Fruit fly (Drosophila melanogaster) whole organism, embryonic: ENCODE measurements around the gene CG8541.

Source experiments
- B-H2 ChIP-seq: fragments of 200-800 bp; sonication (Bioruptor generic); optimal IDR thresholded peaks from 2 replicates; lab custom pipeline; 2018; ENCODE audit warnings: missing biosample characterization, mild to moderate bottlenecking, missing genetic modification characterization
- BtbVII ChIP-seq: fragments of 200-800 bp; sonication (Bioruptor generic); optimal IDR thresholded peaks from 3 replicates; lab custom pipeline; 2017; ENCODE audit warnings: missing biosample characterization, mild to moderate bottlenecking, missing genetic modification characterization
- CG11504 ChIP-seq: fragments of 200-800 bp; sonication (Bioruptor generic); optimal IDR thresholded peaks from 3 replicates; lab custom pipeline; 2019; ENCODE audit warnings: missing biosample characterization, mild to moderate bottlenecking, missing genetic modification characterization, moderate library complexity
- CG12104 ChIP-seq: fragments of 200-800 bp; sonication (Bioruptor generic); optimal IDR thresholded peaks from 3 replicates; lab custom pipeline; 2016; ENCODE audit warnings: missing biosample characterization, missing genetic modification characterization
- CG17328 ChIP-seq: fragments of 200-800 bp; sonication (Bioruptor generic); IDR thresholded peaks from 2 replicates; pipeline ENCODE4 v1.3.6; 2022; ENCODE audit warnings: missing biosample characterization, missing genetic modification characterization
- CG2116 ChIP-seq: fragments of 200-800 bp; sonication (Bioruptor generic); optimal IDR thresholded peaks from 3 replicates; lab custom pipeline; 2018; ENCODE audit warnings: missing biosample characterization, mild to moderate bottlenecking, missing genetic modification characterization
- CG2889 ChIP-seq: fragments of 200-800 bp; sonication (Bioruptor generic); IDR thresholded peaks from 3 replicates; pipeline ENCODE4 v1.3.6; 2022; ENCODE audit warnings: missing biosample characterization, missing genetic modification characterization
- CG32767 ChIP-seq: fragments of 200-800 bp; sonication (Bioruptor generic); IDR thresholded peaks from 2 replicates; pipeline ENCODE4 v1.3.6; 2022; ENCODE audit warnings: missing biosample characterization, missing genetic modification characterization
- CG32772 ChIP-seq: fragments of 200-800 bp; sonication (Bioruptor generic); IDR thresholded peaks from 2 replicates; pipeline ENCODE4 v1.3.6; 2022; ENCODE audit warnings: missing biosample characterization, missing genetic modification characterization
- CG34422 ChIP-seq: fragments of 200-800 bp; sonication (Bioruptor generic); IDR thresholded peaks from 3 replicates; pipeline ENCODE4 v1.3.6; 2022; ENCODE audit warnings: missing biosample characterization, missing genetic modification characterization
- CG3838 ChIP-seq: fragments of 200-800 bp; sonication (Bioruptor generic); optimal IDR thresholded peaks from 3 replicates; lab custom pipeline; 2016; ENCODE audit warnings: missing biosample characterization, missing genetic modification characterization
- CG4360 ChIP-seq: fragments of 200-800 bp; sonication (Bioruptor generic); IDR thresholded peaks from 2 replicates; pipeline ENCODE4 v1.3.6; 2022; ENCODE audit warnings: missing biosample characterization, missing genetic modification characterization
- CG5953 ChIP-seq: fragments of 200-800 bp; sonication (Bioruptor generic); IDR thresholded peaks from 2 replicates; pipeline ENCODE4 v1.3.6; 2022; ENCODE audit warnings: missing biosample characterization, missing genetic modification characterization
- CG6175 ChIP-seq: fragments of 200-800 bp; sonication (Bioruptor generic); IDR thresholded peaks from 3 replicates; pipeline ENCODE4 v1.3.6; 2022; ENCODE audit warnings: missing biosample characterization, missing genetic modification characterization
- CG6791 ChIP-seq: fragments of 200-800 bp; sonication (Bioruptor generic); IDR thresholded peaks from 3 replicates; pipeline ENCODE4 v1.3.6; 2022; ENCODE audit warnings: missing biosample characterization, missing genetic modification characterization; ENCODE audit not compliant: partially characterized antibody
- CG6854 ChIP-seq: fragments of 200-800 bp; sonication (Bioruptor generic); optimal IDR thresholded peaks from 3 replicates; lab custom pipeline; 2017; ENCODE audit warnings: missing biosample characterization, mild to moderate bottlenecking, missing genetic modification characterization
- CG7271 ChIP-seq: fragments of 200-800 bp; sonication (Bioruptor generic); optimal IDR thresholded peaks from 2 replicates; lab custom pipeline; 2018; ENCODE audit warnings: missing biosample characterization, mild to moderate bottlenecking, missing genetic modification characterization, moderate library complexity
- CG7839 ChIP-seq: fragments of 200-800 bp; sonication (Bioruptor generic); optimal IDR thresholded peaks from 3 replicates; lab custom pipeline; 2018; ENCODE audit warnings: missing biosample characterization, mild to moderate bottlenecking, missing genetic modification characterization, moderate library complexity
- CG7987 ChIP-seq: fragments of 200-800 bp; sonication (Bioruptor generic); optimal IDR thresholded peaks from 2 replicates; lab custom pipeline; 2018; ENCODE audit warnings: missing biosample characterization, mild to moderate bottlenecking, missing genetic modification characterization, moderate library complexity
- CG8924 ChIP-seq: fragments of 200-800 bp; optimal IDR thresholded peaks from 3 replicates; lab custom pipeline; 2019; ENCODE audit warnings: missing biosample characterization, mild to moderate bottlenecking, missing genetic modification characterization, moderate library complexity
- CG9437 ChIP-seq: fragments of 200-800 bp; sonication (Bioruptor generic); optimal IDR thresholded peaks from 2 replicates; lab custom pipeline; 2018; ENCODE audit warnings: missing biosample characterization, mild to moderate bottlenecking, missing genetic modification characterization
- Chrac-16 ChIP-seq: fragments of 200-800 bp; sonication (Bioruptor generic); optimal IDR thresholded peaks from 3 replicates; lab custom pipeline; 2016; ENCODE audit warnings: missing biosample characterization, missing genetic modification characterization
- CrebB ChIP-seq: fragments of 200-800 bp; sonication (Bioruptor generic); optimal IDR thresholded peaks from 3 replicates; lab custom pipeline; 2018; ENCODE audit warnings: missing biosample characterization, mild to moderate bottlenecking, missing genetic modification characterization
- D19B ChIP-seq: fragments of 200-800 bp; sonication (Bioruptor generic); optimal IDR thresholded peaks from 2 replicates; lab custom pipeline; 2017; ENCODE audit warnings: missing biosample characterization, mild to moderate bottlenecking, missing genetic modification characterization
- E2f1 ChIP-seq: fragments of 200-800 bp; sonication (Bioruptor generic); IDR thresholded peaks from 2 replicates; pipeline ENCODE4 v1.3.6; 2022; ENCODE audit warnings: missing biosample characterization, missing genetic modification characterization
- H15 ChIP-seq: fragments of 200-800 bp; sonication (Bioruptor generic); IDR thresholded peaks from 3 replicates; pipeline ENCODE4 v1.3.6; 2022; ENCODE audit warnings: missing biosample characterization, missing genetic modification characterization
- H2.0 ChIP-seq: fragments of 200-800 bp; sonication (Bioruptor generic); IDR thresholded peaks from 2 replicates; pipeline ENCODE4 v1.3.6; 2022; ENCODE audit warnings: missing biosample characterization, missing genetic modification characterization
- Hmr ChIP-seq: fragments of 200-800 bp; sonication (Bioruptor generic); optimal IDR thresholded peaks from 3 replicates; lab custom pipeline; 2017; ENCODE audit warnings: mild to moderate bottlenecking, missing biosample characterization, missing genetic modification reagents, missing genetic modification characterization
- Max ChIP-seq: fragments of 200-800 bp; sonication (Bioruptor generic); optimal IDR thresholded peaks from 2 replicates; lab custom pipeline; 2016; ENCODE audit warnings: missing biosample characterization, mild to moderate bottlenecking, missing genetic modification characterization
- Nf-YA ChIP-seq: fragments of 200-800 bp; sonication (Bioruptor generic); IDR thresholded peaks from 2 replicates; pipeline ENCODE4 v1.3.6; 2022; ENCODE audit warnings: missing biosample characterization, missing genetic modification characterization
- Nf-YB ChIP-seq: fragments of 200-800 bp; sonication (Bioruptor generic); optimal IDR thresholded peaks from 3 replicates; lab custom pipeline; 2019; ENCODE audit warnings: missing biosample characterization, mild to moderate bottlenecking, missing genetic modification characterization, moderate library complexity
- Oli ChIP-seq: fragments of 200-800 bp; sonication (Bioruptor generic); optimal IDR thresholded peaks from 2 replicates; lab custom pipeline; 2018; ENCODE audit warnings: missing biosample characterization, mild to moderate bottlenecking, missing genetic modification characterization, moderate library complexity
- YL-1 ChIP-seq: fragments of 200-800 bp; sonication (Bioruptor generic); optimal IDR thresholded peaks from 3 replicates; lab custom pipeline; 2017; ENCODE audit warnings: missing biosample characterization, mild to moderate bottlenecking, missing genetic modification characterization
- ap ChIP-seq: fragments of 200-800 bp; sonication (Bioruptor generic); IDR thresholded peaks from 2 replicates; pipeline ENCODE4 v1.3.6; 2022; ENCODE audit warnings: missing biosample characterization, missing genetic modification characterization
- ase ChIP-seq: fragments of 200-800 bp; sonication (Bioruptor generic); IDR thresholded peaks from 3 replicates; pipeline ENCODE4 v1.3.6; 2022; ENCODE audit warnings: missing biosample characterization, missing genetic modification characterization
- dm ChIP-seq: fragments of 200-800 bp; sonication (Bioruptor generic); optimal IDR thresholded peaks from 3 replicates; lab custom pipeline; 2016; ENCODE audit warnings: missing biosample characterization, missing genetic modification characterization
- esg ChIP-seq: fragments of 200-800 bp; sonication (Bioruptor generic); conservative IDR thresholded peaks from 2 replicates; pipeline ENCODE4 v1.3.6; 2022; ENCODE audit warnings: missing biosample characterization, missing genetic modification characterization
- ewg ChIP-seq: fragments of 200-800 bp; sonication (Bioruptor generic); optimal IDR thresholded peaks from 3 replicates; lab custom pipeline; 2017; ENCODE audit warnings: mild to moderate bottlenecking, missing biosample characterization, missing genetic modification reagents, missing genetic modification characterization
- gcm ChIP-seq: fragments of 200-800 bp; sonication (Bioruptor generic); optimal IDR thresholded peaks from 2 replicates; lab custom pipeline; 2019; ENCODE audit warnings: missing biosample characterization, mild to moderate bottlenecking, missing genetic modification characterization, moderate library complexity
- gt ChIP-seq: fragments of 200-800 bp; sonication (Bioruptor generic); IDR thresholded peaks from 2 replicates; pipeline ENCODE4 v1.3.6; 2022; ENCODE audit warnings: missing biosample characterization, missing genetic modification characterization
- jumu ChIP-seq: fragments of 200-800 bp; sonication (Bioruptor generic); optimal IDR thresholded peaks from 3 replicates; lab custom pipeline; 2016; ENCODE audit warnings: missing biosample characterization, missing genetic modification characterization
- lov ChIP-seq, 2 experiments: fragments of 200-800 bp in 1 of 2; fragments of >200 bp in 1 of 2; sonication (Bioruptor generic) in 1 of 2; IDR thresholded peaks in 1 of 2; optimal IDR thresholded peaks in 1 of 2; 2 replicates in 1 of 2; 3 replicates in 1 of 2; pipeline versions ENCODE4 v1.3.6 to Lab custom; 2017 to 2022; ENCODE audit warnings: missing biosample characterization in 1 of 2, missing genetic modification characterization in 1 of 2
- nom ChIP-seq: fragments of 200-800 bp; sonication (Bioruptor generic); optimal IDR thresholded peaks from 2 replicates; lab custom pipeline; 2017; ENCODE audit warnings: missing biosample characterization, missing genetic modification characterization, mild to moderate bottlenecking, moderate library complexity, missing genetic modification reagents
- otp ChIP-seq: fragments of 200-800 bp; sonication (Bioruptor generic); IDR thresholded peaks from 3 replicates; pipeline ENCODE4, ENCODE4 v1.3.6; 2022; ENCODE audit warnings: missing biosample characterization, missing genetic modification characterization
- sima ChIP-seq: fragments of 200-800 bp; sonication (Bioruptor generic); optimal IDR thresholded peaks from 2 replicates; lab custom pipeline; 2016; ENCODE audit warnings: missing biosample characterization, missing genetic modification characterization
- tgo ChIP-seq: fragments of 200-800 bp; sonication (Bioruptor generic); IDR thresholded peaks from 3 replicates; pipeline ENCODE4 v1.3.6; 2022; ENCODE audit warnings: missing biosample characterization, missing genetic modification characterization
- z ChIP-seq: fragments of 200-800 bp; sonication (Bioruptor generic); IDR thresholded peaks from 3 replicates; pipeline ENCODE4 v1.3.6; 2022; ENCODE audit warnings: missing biosample characterization, missing genetic modification characterization
- zfh1 ChIP-seq: fragments of 200-800 bp; sonication (Bioruptor generic); IDR thresholded peaks from 3 replicates; pipeline ENCODE4 v1.3.6; 2022; ENCODE audit warnings: missing biosample characterization, missing genetic modification characterization

The CG8541 gene

dm6 chr3L:7434715-7435653 is 36.4 kb upstream of the CG8541 start, which contains the start of gene Rac2 (continued):
- TF ChIP-seq Hmr (GFP tag; lab: Kevin White, UChicago) = no peak
- TF ChIP-seq CG12104 = no peak
- TF ChIP-seq Nf-YB = peak; percentile 14
- peak; percentile 67 for TF ChIP-seq nom (GFP tag; lab: Kevin White, UChicago)
- 0 out of 2 replicates have a peak, but pooled peaks have one; percentile 3 for TF ChIP-seq CG5953 (GFP tag; lab: Robert Waterston, UW)
- no peak for TF ChIP-seq CG6175 (GFP tag; lab: Robert Waterston, UW)
- peak; percentile 82 for TF ChIP-seq gcm (GFP tag; lab: Kevin White, UChicago)
- TF ChIP-seq lov (optimal IDR thresholded peaks at IDR 0.05; lab: Kevin White, UChicago) = no peak
- TF ChIP-seq lov (GFP tag; IDR thresholded peaks at IDR 0.05; lab: Robert Waterston, UW) = no peak
- no peak for TF ChIP-seq zfh1 (GFP tag; lab: Robert Waterston, UW)
- TF ChIP-seq B-H2 = peak; percentile 9
- peak; percentile 13 for TF ChIP-seq CG8924
- TF ChIP-seq Max = no peak
- no peak for TF ChIP-seq CG9437 (GFP tag; lab: Kevin White, UChicago)
- no peak for TF ChIP-seq CG2116
- 0 out of 2 replicates have a peak, but pooled peaks have one; percentile 31 for TF ChIP-seq Nf-YA (GFP tag; lab: Robert Waterston, UW)
- TF ChIP-seq jumu (GFP tag; lab: Kevin White, UChicago) = no peak
- TF ChIP-seq CG6791 = peak; percentile 57; the same call in 1 of the 3 replicates
- TF ChIP-seq CG11504 (tag; lab: Kevin White, UChicago) = peak; percentile 37
- TF ChIP-seq Oli (tag; lab: Kevin White, UChicago) = no peak
- TF ChIP-seq z (GFP tag; lab: Robert Waterston, UW) = peak; percentile 85
- no peak for TF ChIP-seq D19B (GFP tag; lab: Kevin White, UChicago)
- TF ChIP-seq E2f1 (GFP tag; lab: Robert Waterston, UW) = no peak
- no peak for TF ChIP-seq H2.0 (GFP tag; lab: Robert Waterston, UW)
- 0 out of 2 replicates have a peak, but pooled peaks have one; percentile 10 for TF ChIP-seq CG17328 (GFP tag; lab: Robert Waterston, UW)
- no peak for TF ChIP-seq CG3838 (GFP tag; lab: Kevin White, UChicago)
- TF ChIP-seq ase (GFP tag; lab: Robert Waterston, UW) = no peak
- TF ChIP-seq Chrac-16 (GFP tag; lab: Kevin White, UChicago) = no peak
- no peak for TF ChIP-seq tgo (GFP tag; lab: Robert Waterston, UW)
- TF ChIP-seq CG6854 = no peak
- TF ChIP-seq YL-1 = peak; percentile 60
- peak; percentile 26 for TF ChIP-seq BtbVII
- 0 out of 3 replicates have a peak, but pooled peaks have one; percentile 22 for TF ChIP-seq CG2889 (GFP tag; lab: Robert Waterston, UW)
- TF ChIP-seq ap = 0 out of 2 replicates have a peak, but pooled peaks have one; percentile 24
- TF ChIP-seq CG32767 = no peak
- no peak for TF ChIP-seq sima
- TF ChIP-seq gt (GFP tag; lab: Robert Waterston, UW) = no peak
- peak; percentile 11 for TF ChIP-seq CrebB (tag; lab: Kevin White, UChicago)
- peak; percentile 31 for TF ChIP-seq CG7839
- no peak for TF ChIP-seq CG7271 (tag; lab: Kevin White, UChicago)
- TF ChIP-seq CG4360 = peak; percentile 14; the same call in 1 of the 2 replicates
- peak; percentile 75 for TF ChIP-seq CG7987 (GFP tag; lab: Kevin White, UChicago)
- TF ChIP-seq ewg (GFP tag; lab: Kevin White, UChicago) = peak; percentile 38
- TF ChIP-seq dm (GFP tag; lab: Kevin White, UChicago) = peak; percentile 26
- TF ChIP-seq CG32772 (GFP tag; lab: Robert Waterston, UW) = peak; percentile 39; the same call in 1 of the 2 replicates
- TF ChIP-seq esg = no peak
- 0 out of 3 replicates have a peak, but pooled peaks have one; percentile 14 for TF ChIP-seq CG34422
- no peak for TF ChIP-seq H15
- TF ChIP-seq otp = peak; percentile 51; the same call in 1 of the 3 replicates
